Fruit fly (Drosophila melanogaster): ENCODE results near the gene CG33267.

DNA sequence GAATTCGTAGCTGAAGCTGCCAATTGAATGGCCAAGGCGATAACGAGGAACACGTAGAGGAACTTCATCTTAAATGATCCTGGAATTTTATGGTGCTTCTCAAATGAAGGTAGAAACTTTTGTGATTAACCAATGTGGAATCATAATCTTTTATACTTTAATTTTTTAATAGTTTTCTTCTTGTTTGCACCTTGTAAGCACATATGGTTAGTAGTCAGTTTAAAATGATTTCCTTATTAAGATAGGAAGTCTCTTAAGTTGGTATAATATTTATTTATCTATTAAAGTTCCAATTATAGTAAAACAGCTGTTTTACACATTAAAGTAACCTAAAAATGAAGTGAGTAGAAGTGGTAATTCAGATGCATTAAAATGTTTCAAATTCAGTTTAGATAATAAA, 16.6 kb downstream of the CG33267 start, which contains the start of gene CG43391:
- TF ChIP-seq pan (optimal IDR thresholded peaks at IDR 0.05) (no peak), psq (optimal IDR thresholded peaks at IDR 0.05) (no peak), Dll (optimal IDR thresholded peaks at IDR 0.05) (no peak), CG8478 (optimal IDR thresholded peaks at IDR 0.05) (no peak)

Data from whole organism.